Comparison of ENCODE assay signal across 4 fruit fly cellular contexts in the genomic region with DNA sequence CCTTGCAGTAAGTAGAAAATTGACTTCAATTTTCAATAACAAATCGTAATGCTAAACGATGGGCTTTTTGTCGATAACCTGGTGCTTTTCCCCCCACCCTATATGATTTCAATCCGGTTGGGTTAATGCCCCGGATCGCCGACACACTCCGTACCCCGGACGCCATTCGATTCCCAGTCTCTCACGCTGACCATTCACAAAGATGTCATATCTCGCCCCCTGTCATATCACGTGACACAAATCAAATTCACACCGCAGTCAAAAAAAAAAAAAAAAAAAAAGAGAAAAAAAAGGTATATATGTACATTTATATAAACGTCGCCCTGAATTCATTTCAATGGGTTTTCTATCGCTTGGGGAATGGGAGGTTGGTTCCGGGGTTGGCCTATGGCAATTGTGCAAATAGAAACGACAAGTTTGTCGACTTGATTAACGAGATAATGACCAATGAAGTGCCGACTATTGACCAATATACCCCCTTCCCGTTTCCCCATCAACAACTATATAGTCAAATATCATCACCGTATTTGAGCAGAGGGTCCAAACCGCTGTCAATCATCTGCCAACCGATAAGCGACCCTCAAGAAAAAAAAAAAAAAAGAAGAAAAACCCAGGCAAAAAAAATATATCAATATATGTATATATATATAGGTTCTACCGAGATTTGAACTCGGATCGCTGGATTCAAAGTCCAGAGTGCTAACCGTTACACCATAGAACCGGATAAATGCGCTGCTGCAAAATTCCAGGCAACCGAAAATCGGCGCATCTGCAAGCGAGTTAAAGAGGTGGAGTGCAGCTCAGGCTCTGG.
A peak's percentile ranks its signal among the peaks of the same experiment; 100 is the strongest.
TF ChIP-seq lines count a peak whose summit lies in the region.

No protein-coding gene starts in this region.

- no peak for TF ChIP-seq CTCF in whole organism, embryonic (GFP tag; optimal IDR thresholded peaks at IDR 0.05; lab: Kevin White, UChicago)

TF ChIP-seq in whole organism, adult, 20 proteins besides CTCF, POLR2A, EP300 and RAD21:
- TF ChIP-seq CG7045 (GFP tag; optimal IDR thresholded peaks at IDR 0.05; lab: Kevin White, UChicago), result no peak
- TF ChIP-seq cic (GFP tag; optimal IDR thresholded peaks at IDR 0.05; lab: Kevin White, UChicago), result peak; percentile 45
- TF ChIP-seq CG12768 (GFP tag; optimal IDR thresholded peaks at IDR 0.05; lab: Kevin White, UChicago), result no peak
- peak; percentile 31 for TF ChIP-seq ovo (GFP tag; optimal IDR thresholded peaks at IDR 0.05; lab: Kevin White, UChicago)
- peak; percentile 11 for TF ChIP-seq kay (GFP tag; lab: Kevin White, UChicago; ENCODE audit: borderline replicate concordance)

TF ChIP-seq in whole organism, embryonic, 481 proteins besides CTCF, POLR2A, EP300 and RAD21 (continues in another document):
- TF ChIP-seq cwo (GFP tag; optimal IDR thresholded peaks at IDR 0.05; lab: Kevin White, UChicago) (peak; percentile 86), oc (tag; optimal IDR thresholded peaks at IDR 0.05; lab: Kevin White, UChicago) (peak; percentile 12), CG12942 (GFP tag; optimal IDR thresholded peaks at IDR 0.05; lab: Kevin White, UChicago) (no peak), Nf-YC (tag; optimal IDR thresholded peaks at IDR 0.05; lab: Kevin White, UChicago) (no peak), exex (tag; optimal IDR thresholded peaks at IDR 0.05; lab: Kevin White, UChicago) (peak; percentile 9), TFAM (GFP tag; optimal IDR thresholded peaks at IDR 0.05; lab: Kevin White, UChicago) (no peak), Sry-β (GFP tag; optimal IDR thresholded peaks at IDR 0.05; lab: Kevin White, UChicago) (no peak), Bgb (GFP tag; IDR thresholded peaks at IDR 0.05; lab: Robert Waterston, UW; ENCODE audit: partially characterized antibody) (peak; percentile 13; the same call in 1 of the 2 replicates), sqz (GFP tag; optimal IDR thresholded peaks at IDR 0.05; lab: Kevin White, UChicago) (peak; percentile 78), ci (GFP tag; IDR thresholded peaks at IDR 0.05; lab: Robert Waterston, UW) (peak; percentile 37; the same call in 1 of the 3 replicates), ATbp (GFP tag; optimal IDR thresholded peaks at IDR 0.05; lab: Kevin White, UChicago) (peak; percentile 0), grn (GFP tag; optimal IDR thresholded peaks at IDR 0.05; lab: Kevin White, UChicago) (peak; percentile 95), Med (GFP tag; lab: Kevin White, UChicago) (peak; percentile 52), unpg (GFP tag; optimal IDR thresholded peaks at IDR 0.05; lab: Kevin White, UChicago) (peak; percentile 10), sens (GFP tag; lab: Kevin White, UChicago) (peak; percentile 6), kni (GFP tag; optimal IDR thresholded peaks at IDR 0.05; lab: Kevin White, UChicago) (peak; percentile 7), CG16813 (GFP tag; IDR thresholded peaks at IDR 0.05; lab: Robert Waterston, UW; ENCODE audit: partially characterized antibody) (peak; percentile 56; the same call in 2 of the 3 replicates), Dek (tag; optimal IDR thresholded peaks at IDR 0.05; lab: Kevin White, UChicago) (no peak), crol (GFP tag; IDR thresholded peaks at IDR 0.05; lab: Robert Waterston, UW) (peak; percentile 57), wek (GFP tag; optimal IDR thresholded peaks at IDR 0.05; lab: Kevin White, UChicago) (peak; percentile 7), otp (GFP tag; IDR thresholded peaks at IDR 0.05; lab: Robert Waterston, UW) (peak; percentile 48; the same call in 1 of the 3 replicates), eyg (GFP tag; optimal IDR thresholded peaks at IDR 0.05; lab: Kevin White, UChicago) (no peak), gem (tag; optimal IDR thresholded peaks at IDR 0.05; lab: Kevin White, UChicago) (no peak), CG17359 (tag; optimal IDR thresholded peaks at IDR 0.05; lab: Kevin White, UChicago) (peak; percentile 23), Pdp1 (GFP tag; optimal IDR thresholded peaks at IDR 0.05; lab: Kevin White, UChicago) (peak in 1 of 2 experiments; percentile 43)

TF ChIP-seq in whole organism, prepupa, 60 proteins besides CTCF, POLR2A, EP300 and RAD21:
- TF ChIP-seq CG16779 (tag; optimal IDR thresholded peaks at IDR 0.05; lab: Kevin White, UChicago), result no peak
- TF ChIP-seq fkh (GFP tag; optimal IDR thresholded peaks at IDR 0.05; lab: Kevin White, UChicago), result peak; percentile 76
- peak; percentile 74 for TF ChIP-seq svp (GFP tag; lab: Kevin White, UChicago)
TF ChIP-seq in whole organism, prepupa: peak in this region for 2.

TF ChIP-seq in whole organism, wandering third instar larva, 38 proteins besides CTCF, POLR2A, EP300 and RAD21:
- TF ChIP-seq Dfd (GFP tag; optimal IDR thresholded peaks at IDR 0.05; lab: Kevin White, UChicago) (no peak), Rel (GFP tag; optimal IDR thresholded peaks at IDR 0.05; lab: Kevin White, UChicago) (no peak), Rel (tag; optimal IDR thresholded peaks at IDR 0.05; lab: Kevin White, UChicago) (peak; percentile 21)
TF ChIP-seq in whole organism, wandering third instar larva: peak in this region for 1.
